Worm (Caenorhabditis elegans) whole organism, mixed stage, embryonic: Measurements from ENCODE around the gene C36C9.5.
"Not testable (repeated sequence)": the region's sequence is repeated elsewhere in the genome, so short reads cannot be mapped to it uniquely, and the experiment has no call there.

ENCODE experiments used
- bed-3 ChIP-seq: fragments of 200-800 bp; sonication (Bioruptor generic); optimal IDR thresholded peaks from 3 replicates; lab custom pipeline; 2018; ENCODE audit warnings: mild to moderate bottlenecking, missing genetic modification characterization, moderate library complexity, missing compliant biosample characterization
- ces-1 ChIP-seq: fragments of 150-350 bp; optimal IDR thresholded peaks from 2 replicates; lab custom pipeline; 2014; ENCODE audit warnings: missing biosample characterization, missing genetic modification reagents, missing genetic modification characterization
- elt-1 ChIP-seq: sonication (generic microtip); optimal IDR thresholded peaks from 2 replicates; lab custom pipeline; 2017; ENCODE audit warnings: missing genetic modification characterization, mild to moderate bottlenecking, missing compliant biosample characterization, antibody characterized with exemption, moderate library complexity, borderline replicate concordance; ENCODE audit not compliant: insufficient read depth
- nhr-237 ChIP-seq: fragments of 150-350 bp; optimal IDR thresholded peaks from 2 replicates; lab custom pipeline; 2014; ENCODE audit warnings: missing biosample characterization, missing genetic modification characterization
- sem-2 ChIP-seq: fragments of 200-800 bp; sonication (Bioruptor generic); optimal IDR thresholded peaks from 2 replicates; lab custom pipeline; 2018; ENCODE audit warnings: mild to moderate bottlenecking, missing genetic modification characterization, missing compliant biosample characterization
- snpc-4 ChIP-seq: fragments of 150-350 bp; optimal IDR thresholded peaks from 2 replicates; lab custom pipeline; 2014; ENCODE audit warnings: missing biosample characterization, missing genetic modification characterization
- unc-39 ChIP-seq: fragments of 150-350 bp; optimal IDR thresholded peaks from 2 replicates; lab custom pipeline; 2014; ENCODE audit warnings: missing biosample characterization, missing genetic modification characterization
- unc-62 ChIP-seq: fragments of 150-350 bp; optimal IDR thresholded peaks from 2 replicates; lab custom pipeline; 2014; ENCODE audit warnings: missing biosample characterization, missing genetic modification reagents, missing genetic modification characterization
- ztf-11 ChIP-seq: fragments of 150-350 bp; optimal IDR thresholded peaks from 2 replicates; lab custom pipeline; 2014; ENCODE audit warnings: missing biosample characterization, missing genetic modification characterization

DNA sequence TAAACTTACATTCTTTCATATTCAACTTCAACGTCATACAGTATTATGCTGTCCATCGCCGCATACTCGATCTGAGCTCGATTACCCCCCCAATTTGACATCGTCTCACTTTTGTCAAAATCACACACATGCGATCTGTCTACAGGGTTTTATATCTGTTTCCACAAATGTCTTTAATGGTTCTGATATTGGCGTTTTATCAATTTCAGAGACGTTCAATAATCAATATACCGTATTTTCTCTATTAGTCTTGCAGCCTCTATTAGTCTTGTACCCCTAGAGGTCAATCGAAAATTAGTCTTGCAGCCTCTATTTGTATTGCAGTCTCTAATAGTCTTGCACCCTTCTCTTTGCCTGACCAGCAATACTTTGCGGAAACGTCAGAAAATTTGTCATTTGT lies 44.7 kb upstream of the C36C9.5 start, which contains the start of gene Y75D11A.6:
- not testable (repeated sequence) for TF ChIP-seq snpc-4 (tag; lab: Kevin White, UChicago); bed-3 (GFP tag; lab: Kevin White, UChicago); ces-1 (GFP tag; lab: Kevin White, UChicago); unc-39 (tag; lab: Kevin White, UChicago); elt-1 (tag; lab: Kevin White, UChicago); ztf-11 (tag; lab: Kevin White, UChicago); unc-62 (GFP tag; lab: Kevin White, UChicago); nhr-237 (tag; lab: Kevin White, UChicago); sem-2
